Worm (Caenorhabditis elegans): ENCODE measurements around the gene sod-5.

sod-5 gene

DNA sequence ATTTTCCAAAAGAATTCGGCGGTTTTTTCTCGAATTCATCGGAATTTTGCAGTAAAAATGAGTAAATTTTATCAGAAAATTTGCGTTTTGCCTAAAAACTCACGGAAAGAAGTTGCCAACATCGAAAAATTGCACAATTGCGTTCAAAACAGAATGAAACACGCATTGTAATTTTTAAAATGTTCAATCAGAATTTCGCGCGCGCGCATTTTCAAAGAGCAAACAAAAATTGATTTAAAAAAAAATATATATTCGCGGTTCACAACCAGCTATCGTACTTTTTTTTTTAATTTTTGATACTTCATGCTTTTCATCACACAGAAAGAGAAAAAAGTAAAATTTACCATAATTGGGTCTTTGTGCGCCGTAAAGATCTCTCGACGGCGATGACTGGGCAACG, 42.5 kb upstream of the sod-5 start:
- TF ChIP-seq ets-4 (GFP tag; optimal IDR thresholded peaks at IDR 0.05) (no peak), lir-1 (GFP tag; conservative IDR thresholded peaks at IDR 0.05) (no peak), F23B12.7 (tag; optimal IDR thresholded peaks at IDR 0.05; ENCODE audit: insufficient read depth) (no peak), unc-62 (GFP tag; optimal IDR thresholded peaks at IDR 0.05) (no peak), mel-28 (tag; optimal IDR thresholded peaks at IDR 0.05; ENCODE audit: borderline replicate concordance) (no peak), ceh-79 (tag; optimal IDR thresholded peaks at IDR 0.05) (no peak), Y95B8A.8 (GFP tag; IDR thresholded peaks at IDR 0.05) (no peak), nfyb-1 (GFP tag; IDR thresholded peaks at IDR 0.05) (no peak), zim-3 (tag; optimal IDR thresholded peaks at IDR 0.05) (no peak), lsy-27 (tag; optimal IDR thresholded peaks at IDR 0.05; ENCODE audit: borderline replicate concordance, insufficient read depth) (no peak), T26A5.8 (tag; optimal IDR thresholded peaks at IDR 0.05) (no peak), hlh-12 (tag; optimal IDR thresholded peaks at IDR 0.05) (no peak), cebp-1 (GFP tag; IDR thresholded peaks at IDR 0.05) (no peak), cebp-1 (tag; optimal IDR thresholded peaks at IDR 0.05) (no peak), sptf-2 (GFP tag; optimal IDR thresholded peaks at IDR 0.05) (no peak), ccch-3 (GFP tag; optimal IDR thresholded peaks at IDR 0.05) (no peak), ztf-22 (GFP tag; optimal IDR thresholded peaks at IDR 0.05) (no peak), sea-2 (GFP tag; IDR thresholded peaks at IDR 0.05) (no peak), ztf-25 (GFP tag; IDR thresholded peaks at IDR 0.05) (no peak), tbx-9 (tag; optimal IDR thresholded peaks at IDR 0.05; ENCODE audit: borderline replicate concordance) (no peak), tlf-1 (GFP tag; optimal IDR thresholded peaks at IDR 0.05) (no peak), let-526 (GFP tag; IDR thresholded peaks at IDR 0.05) (no peak), hlh-26 (GFP tag; conservative IDR thresholded peaks at IDR 0.05) (no peak), B0261.1 (tag; optimal IDR thresholded peaks at IDR 0.05) (no peak), nhr-80 (tag; optimal IDR thresholded peaks at IDR 0.05) (no peak), hsf-1 (GFP tag; IDR thresholded peaks at IDR 0.05) (no peak), efl-1 (GFP tag; optimal IDR thresholded peaks at IDR 0.05) (peak; percentile 72), lsl-1 (GFP tag; optimal IDR thresholded peaks at IDR 0.05) (peak; percentile 59), sdz-38 (tag; optimal IDR thresholded peaks at IDR 0.05) (no peak), ceh-58 (GFP tag; IDR thresholded peaks at IDR 0.05) (no peak), lin-40 (tag; optimal IDR thresholded peaks at IDR 0.05) (no peak), pbrm-1 (GFP tag; IDR thresholded peaks at IDR 0.05) (no peak), lin-54 (GFP tag; optimal IDR thresholded peaks at IDR 0.05) (peak; percentile 28), ceh-91 (GFP tag; IDR thresholded peaks at IDR 0.05) (peak; percentile 68), madf-6 (GFP tag; IDR thresholded peaks at IDR 0.05) (peak; percentile 88), xnd-1 (tag; optimal IDR thresholded peaks at IDR 0.05) (peak; percentile 64), B0019.2 (GFP tag; conservative IDR thresholded peaks at IDR 0.05) (no peak), gei-17 (GFP tag; optimal IDR thresholded peaks at IDR 0.05) (no peak), ama-1 (optimal IDR thresholded peaks at IDR 0.05) (no peak), ama-1 (GFP tag; optimal IDR thresholded peaks at IDR 0.05) (no peak), nhr-120 (GFP tag; IDR thresholded peaks at IDR 0.05) (no peak), cebp-2 (GFP tag; IDR thresholded peaks at IDR 0.05) (no peak), rec-8 (tag; optimal IDR thresholded peaks at IDR 0.05) (no peak), madf-8 (GFP tag; conservative IDR thresholded peaks at IDR 0.05) (peak; percentile 76), bed-2 (GFP tag; IDR thresholded peaks at IDR 0.05) (no peak), die-1 (tag; optimal IDR thresholded peaks at IDR 0.05) (no peak), somi-1 (GFP tag; optimal IDR thresholded peaks at IDR 0.05) (no peak), F57A8.1 (GFP tag; optimal IDR thresholded peaks at IDR 0.05) (no peak), rcor-1 (GFP tag; IDR thresholded peaks at IDR 0.05) (no peak), chd-7 (tag; optimal IDR thresholded peaks at IDR 0.05) (no peak), nfya-2 (GFP tag; IDR thresholded peaks at IDR 0.05) (no peak)
